Fruit fly (Drosophila melanogaster): Measurements from ENCODE around the gene CG42728.

The CG42728 gene

dm6 chr3L:15547187-15547790 is 19.3 kb upstream of the CG42728 start:
- TF ChIP-seq pan (optimal IDR thresholded peaks at IDR 0.05) (peak; percentile 32), EcR (GFP tag; optimal IDR thresholded peaks at IDR 0.05) (no peak)

- TF ChIP-seq EcR (GFP tag; optimal IDR thresholded peaks at IDR 0.05): peak; percentile 69 to 76
- no peak for TF ChIP-seq Dll (optimal IDR thresholded peaks at IDR 0.05)
Measured at dm6 chr3L:15544455-15545415, 16.7 kb upstream of the CG42728 start.

- TF ChIP-seq psq (optimal IDR thresholded peaks at IDR 0.05) (no peak), CG8478 (optimal IDR thresholded peaks at IDR 0.05) (no peak), Dll (optimal IDR thresholded peaks at IDR 0.05) (no peak), usp (GFP tag; optimal IDR thresholded peaks at IDR 0.05) (no peak), pan (optimal IDR thresholded peaks at IDR 0.05) (no peak), EcR (GFP tag; optimal IDR thresholded peaks at IDR 0.05) (no peak)
Measured at dm6 chr3L:15543467-15543866, 15.5 kb upstream of the CG42728 start.

dm6 chr3L:15543049-15543448 is 15.1 kb upstream of the CG42728 start:
- TF ChIP-seq usp (GFP tag; optimal IDR thresholded peaks at IDR 0.05) (no peak), CG8478 (optimal IDR thresholded peaks at IDR 0.05) (no peak), pan (optimal IDR thresholded peaks at IDR 0.05) (no peak), EcR (GFP tag; optimal IDR thresholded peaks at IDR 0.05) (no peak), Dll (optimal IDR thresholded peaks at IDR 0.05) (no peak), psq (optimal IDR thresholded peaks at IDR 0.05) (no peak)

dm6 chr3L:15541281-15541680 is 13.3 kb upstream of the CG42728 start:
- TF ChIP-seq EcR (GFP tag; optimal IDR thresholded peaks at IDR 0.05) (no peak), usp (GFP tag; optimal IDR thresholded peaks at IDR 0.05) (no peak), pan (optimal IDR thresholded peaks at IDR 0.05) (no peak), CG8478 (optimal IDR thresholded peaks at IDR 0.05) (no peak), psq (optimal IDR thresholded peaks at IDR 0.05) (no peak), Dll (optimal IDR thresholded peaks at IDR 0.05) (no peak)

- TF ChIP-seq pan (optimal IDR thresholded peaks at IDR 0.05): no peak
- TF ChIP-seq CG8478 (optimal IDR thresholded peaks at IDR 0.05): no peak
- TF ChIP-seq Dll (optimal IDR thresholded peaks at IDR 0.05): no peak
- no peak for TF ChIP-seq EcR (GFP tag; optimal IDR thresholded peaks at IDR 0.05)
- TF ChIP-seq psq (optimal IDR thresholded peaks at IDR 0.05): no peak
- TF ChIP-seq usp (GFP tag; optimal IDR thresholded peaks at IDR 0.05): no peak
Measured at dm6 chr3L:15540682-15541081, 12.7 kb upstream of the CG42728 start.

dm6 chr3L:15539903-15540409 is 12.0 kb upstream of the CG42728 start:
- TF ChIP-seq pan (optimal IDR thresholded peaks at IDR 0.05) (no peak), CG8478 (optimal IDR thresholded peaks at IDR 0.05) (no peak), EcR (GFP tag; optimal IDR thresholded peaks at IDR 0.05) (no peak), psq (optimal IDR thresholded peaks at IDR 0.05) (no peak), usp (GFP tag; optimal IDR thresholded peaks at IDR 0.05) (no peak), Dll (optimal IDR thresholded peaks at IDR 0.05) (no peak)

dm6 chr3L:15538582-15539490 is 10.8 kb upstream of the CG42728 start:
- TF ChIP-seq EcR (GFP tag; optimal IDR thresholded peaks at IDR 0.05): no peak
- no peak for TF ChIP-seq pan (optimal IDR thresholded peaks at IDR 0.05)
- no peak for TF ChIP-seq CG8478 (optimal IDR thresholded peaks at IDR 0.05)
- TF ChIP-seq Dll (optimal IDR thresholded peaks at IDR 0.05): no peak
- no peak for TF ChIP-seq psq (optimal IDR thresholded peaks at IDR 0.05)
- no peak for TF ChIP-seq usp (GFP tag; optimal IDR thresholded peaks at IDR 0.05)

- TF ChIP-seq EcR (GFP tag; optimal IDR thresholded peaks at IDR 0.05) (peak in 1 of 2 experiments; percentile 19), Dll (optimal IDR thresholded peaks at IDR 0.05) (no peak), CG8478 (optimal IDR thresholded peaks at IDR 0.05) (no peak), psq (optimal IDR thresholded peaks at IDR 0.05) (no peak), pan (optimal IDR thresholded peaks at IDR 0.05) (no peak)
Measured at dm6 chr3L:15537916-15538581, 10.1 kb upstream of the CG42728 start.

dm6 chr3L:15536550-15536949 is 8.6 kb upstream of the CG42728 start:
- TF ChIP-seq pan (optimal IDR thresholded peaks at IDR 0.05) (peak; percentile 1), EcR (GFP tag; optimal IDR thresholded peaks at IDR 0.05) (no peak), usp (GFP tag; optimal IDR thresholded peaks at IDR 0.05) (no peak)

dm6 chr3L:15535800-15536225 is 7.8 kb upstream of the CG42728 start:
- no peak for TF ChIP-seq EcR (GFP tag; optimal IDR thresholded peaks at IDR 0.05)
- no peak for TF ChIP-seq psq (optimal IDR thresholded peaks at IDR 0.05)
- no peak for TF ChIP-seq pan (optimal IDR thresholded peaks at IDR 0.05)
- TF ChIP-seq usp (GFP tag; optimal IDR thresholded peaks at IDR 0.05): no peak
- TF ChIP-seq CG8478 (optimal IDR thresholded peaks at IDR 0.05): no peak
- TF ChIP-seq Dll (optimal IDR thresholded peaks at IDR 0.05): no peak

Measured in whole organism.